Fruit fly (Drosophila melanogaster) whole organism, pupa: ENCODE data around the gene Cyp4c3.

ENCODE experiments used
- CG10348 ChIP-seq: fragments of 200-800 bp; sonication (Bioruptor generic); IDR thresholded peaks from 2 replicates; pipeline ENCODE4 v1.3.6; 2022; ENCODE audit warnings: missing biosample characterization, missing genetic modification characterization
- CG12605 ChIP-seq: fragments of 200-800 bp; sonication (Bioruptor generic); IDR thresholded peaks from 2 replicates; pipeline ENCODE4 v1.3.6; 2022; ENCODE audit warnings: missing biosample characterization, missing genetic modification characterization
- CG13204 ChIP-seq: fragments of 200-800 bp; sonication (Bioruptor generic); optimal IDR thresholded peaks from 2 replicates; lab custom pipeline; 2018; ENCODE audit warnings: missing biosample characterization, mild to moderate bottlenecking, missing genetic modification characterization, moderate library complexity
- CG14655 ChIP-seq: fragments of 200-800 bp; sonication (Bioruptor generic); optimal IDR thresholded peaks from 3 replicates; lab custom pipeline; 2017; ENCODE audit warnings: mild to moderate bottlenecking, missing biosample characterization, missing genetic modification reagents, missing genetic modification characterization
- CG15710 ChIP-seq: fragments of 200-800 bp; sonication (Bioruptor generic); optimal IDR thresholded peaks from 2 replicates; lab custom pipeline; 2018; ENCODE audit warnings: missing biosample characterization, mild to moderate bottlenecking, missing genetic modification characterization, moderate library complexity
- CG17806 ChIP-seq: fragments of 200-800 bp; sonication (Bioruptor generic); optimal IDR thresholded peaks from 2 replicates; lab custom pipeline; 2018; ENCODE audit warnings: missing biosample characterization, mild to moderate bottlenecking, missing genetic modification characterization, moderate library complexity
- CG32121 ChIP-seq: fragments of 200-800 bp; sonication (Bioruptor generic); IDR thresholded peaks from 2 replicates; pipeline ENCODE4 v1.3.6; 2022; ENCODE audit warnings: missing biosample characterization, missing genetic modification characterization
- CG34367 ChIP-seq: fragments of 200-800 bp; sonication (Bioruptor generic); optimal IDR thresholded peaks from 2 replicates; lab custom pipeline; 2018; ENCODE audit warnings: missing biosample characterization, mild to moderate bottlenecking, missing genetic modification characterization
- CG4496 ChIP-seq: fragments of 200-800 bp; sonication (Bioruptor generic); IDR thresholded peaks from 3 replicates; pipeline ENCODE4 v1.3.6; 2022; ENCODE audit warnings: missing biosample characterization, missing genetic modification characterization
- CG8159 ChIP-seq: fragments of 200-800 bp; sonication (Bioruptor generic); optimal IDR thresholded peaks from 3 replicates; lab custom pipeline; 2018; ENCODE audit warnings: missing biosample characterization, mild to moderate bottlenecking, missing genetic modification characterization, moderate library complexity
- CG8301 ChIP-seq: fragments of 200-800 bp; sonication (Bioruptor generic); optimal IDR thresholded peaks from 2 replicates; lab custom pipeline; 2018; ENCODE audit warnings: missing biosample characterization, mild to moderate bottlenecking, missing genetic modification characterization
- CG9948 ChIP-seq: fragments of 200-800 bp; sonication (Bioruptor generic); optimal IDR thresholded peaks from 2 replicates; lab custom pipeline; 2018; ENCODE audit warnings: missing biosample characterization, mild to moderate bottlenecking, missing genetic modification characterization, moderate library complexity
- D1 ChIP-seq: fragments of 200-800 bp; sonication (Bioruptor generic); optimal IDR thresholded peaks from 2 replicates; lab custom pipeline; 2018; ENCODE audit warnings: missing biosample characterization, mild to moderate bottlenecking, missing genetic modification characterization, moderate library complexity
- EcR ChIP-seq: fragments of 200-800 bp; sonication (Bioruptor generic); optimal IDR thresholded peaks from 3 replicates; lab custom pipeline; 2019; ENCODE audit warnings: missing biosample characterization, missing genetic modification characterization, mild to moderate bottlenecking, moderate library complexity, missing genetic modification reagents
- Ets98B ChIP-seq: fragments of 200-800 bp; sonication (Bioruptor generic); IDR thresholded peaks from 2 replicates; pipeline ENCODE4 v1.3.6; 2022; ENCODE audit warnings: missing biosample characterization, missing genetic modification characterization
- Pif1A ChIP-seq: fragments of 200-800 bp; sonication (Bioruptor generic); optimal IDR thresholded peaks from 3 replicates; lab custom pipeline; 2016; ENCODE audit warnings: missing biosample characterization, missing genetic modification characterization
- Pif1B ChIP-seq: fragments of 200-800 bp; sonication (Bioruptor generic); optimal IDR thresholded peaks from 3 replicates; lab custom pipeline; 2016; ENCODE audit warnings: missing biosample characterization, missing genetic modification characterization
- Snoo ChIP-seq: fragments of 200-800 bp; sonication (Bioruptor generic); optimal IDR thresholded peaks from 3 replicates; lab custom pipeline; 2017; ENCODE audit warnings: missing biosample characterization, mild to moderate bottlenecking, missing genetic modification characterization, inconsistent platforms
- fd96Ca ChIP-seq: fragments of 200-800 bp; sonication (Bioruptor generic); IDR thresholded peaks from 3 replicates; pipeline ENCODE4 v1.3.6; 2022; ENCODE audit warnings: missing biosample characterization, missing genetic modification characterization
- gl ChIP-seq: fragments of 200-800 bp; sonication (Bioruptor generic); optimal IDR thresholded peaks from 2 replicates; lab custom pipeline; 2018; ENCODE audit warnings: missing biosample characterization, mild to moderate bottlenecking, missing genetic modification characterization
- rn ChIP-seq: fragments of 200-800 bp; sonication (Bioruptor generic); IDR thresholded peaks from 2 replicates; pipeline ENCODE4 v1.3.6; 2022; ENCODE audit warnings: missing biosample characterization, missing genetic modification characterization

The Cyp4c3 gene

DNA sequence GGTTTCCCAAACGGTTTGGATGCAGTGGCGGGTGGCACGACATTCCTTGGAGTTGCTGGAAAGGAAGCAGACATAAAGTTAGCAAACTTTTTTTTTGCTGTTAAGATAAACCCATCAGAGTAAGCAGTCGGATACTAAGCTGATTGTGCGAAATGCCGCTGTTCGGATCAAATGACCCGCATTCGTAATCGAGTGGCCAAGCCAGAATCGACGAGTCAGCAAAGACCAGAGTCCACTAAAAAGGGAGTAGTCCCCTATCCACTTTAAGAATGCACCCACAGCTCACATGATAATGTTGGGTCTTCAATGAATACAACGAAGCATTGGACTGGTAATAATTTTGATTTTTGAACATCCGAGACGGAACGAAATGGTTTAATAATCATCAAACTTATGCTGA is 7.0 kb upstream of the Cyp4c3 start:
- no peak for TF ChIP-seq CG34367 (tag; lab: Kevin White, UChicago)
- no peak for TF ChIP-seq CG10348 (GFP tag; lab: Robert Waterston, UW)

DNA sequence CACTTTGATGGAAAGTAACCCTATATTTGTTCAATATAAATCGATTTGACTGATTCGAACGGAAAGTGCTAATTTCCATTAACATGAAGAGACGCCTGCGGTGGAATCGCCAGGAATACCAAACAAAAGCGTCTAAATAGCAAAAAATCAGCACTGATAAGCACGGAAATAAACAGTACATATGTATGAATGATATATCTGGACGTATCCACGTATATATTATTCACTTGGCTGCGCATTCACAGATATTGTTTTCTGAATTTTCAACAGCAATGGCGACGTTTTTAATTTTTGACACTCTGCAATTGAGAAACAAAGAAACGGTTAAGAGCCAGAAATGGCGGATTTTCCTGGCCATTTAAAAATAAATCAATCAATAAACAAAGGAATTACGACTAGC is 6.5 kb upstream of the Cyp4c3 start:
- TF ChIP-seq CG4496 (GFP tag; lab: Robert Waterston, UW) (no peak), D1 (tag; lab: Kevin White, UChicago) (no peak), Pif1B (GFP tag; lab: Kevin White, UChicago) (no peak), CG17806 (tag; lab: Kevin White, UChicago) (no peak), CG12605 (GFP tag; lab: Robert Waterston, UW) (no peak), CG9948 (no peak), CG8301 (no peak), Snoo (tag; lab: Kevin White, UChicago) (no peak), CG32121 (GFP tag; lab: Robert Waterston, UW) (no peak), gl (tag; lab: Kevin White, UChicago) (no peak), CG13204 (GFP tag; lab: Kevin White, UChicago) (no peak), CG10348 (GFP tag; lab: Robert Waterston, UW) (no peak), rn (GFP tag; lab: Robert Waterston, UW) (no peak), CG8159 (tag; lab: Kevin White, UChicago) (no peak), fd96Ca (GFP tag; lab: Robert Waterston, UW) (no peak), Pif1A (no peak), EcR (GFP tag; lab: Kevin White, UChicago) (no peak)
- TF ChIP-seq, all 21 proteins: peak for 0

DNA sequence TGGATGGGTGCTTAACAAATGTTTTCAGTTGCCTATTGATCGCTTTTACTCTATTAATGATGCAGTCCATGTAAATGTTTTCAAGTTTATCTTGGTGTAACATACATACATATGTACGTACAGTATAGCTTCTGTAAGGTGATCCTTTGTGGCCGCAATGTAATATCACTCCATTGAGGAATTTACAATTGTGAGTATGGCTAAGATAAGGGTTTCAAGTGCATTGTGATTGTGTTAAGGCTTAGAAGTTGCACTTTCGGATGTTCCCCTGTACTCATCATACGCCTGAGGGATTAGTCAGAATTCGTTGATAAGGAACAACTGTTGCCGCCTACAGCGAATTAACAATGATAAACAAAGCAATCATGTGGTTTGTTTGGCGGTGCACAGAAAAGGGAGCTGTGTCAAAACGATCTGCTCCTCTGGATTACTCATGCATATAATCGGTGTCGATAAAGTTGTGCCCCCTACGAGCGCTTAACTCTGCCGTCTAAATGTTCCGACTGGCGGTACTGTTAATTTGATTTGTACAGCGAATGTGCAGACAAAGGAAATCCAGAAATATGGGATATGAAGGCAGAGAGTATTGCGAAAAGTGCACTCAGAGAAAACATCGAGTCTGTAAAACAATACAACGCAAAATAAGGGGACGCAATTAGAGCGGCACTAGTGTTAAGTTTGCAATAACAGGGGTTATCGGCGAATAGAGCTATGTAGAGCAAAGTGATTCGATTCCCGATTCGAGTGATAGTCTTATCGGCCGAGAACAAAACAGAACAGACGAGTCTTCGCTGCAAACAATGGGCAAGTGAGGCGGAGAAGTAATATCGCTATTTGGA is 5.9 kb upstream of the Cyp4c3 start:
- TF ChIP-seq CG32121 (GFP tag; lab: Robert Waterston, UW), result peak; percentile 84
- peak; percentile 44 for TF ChIP-seq gl (tag; lab: Kevin White, UChicago)
- TF ChIP-seq CG8159 (tag; lab: Kevin White, UChicago), result peak; percentile 67
- no peak for TF ChIP-seq EcR (GFP tag; lab: Kevin White, UChicago)
- peak; percentile 92 for TF ChIP-seq fd96Ca (GFP tag; lab: Robert Waterston, UW)
- TF ChIP-seq CG4496 (GFP tag; lab: Robert Waterston, UW), result peak; percentile 93
- TF ChIP-seq CG15710, result peak; percentile 78
- TF ChIP-seq rn (GFP tag; lab: Robert Waterston, UW), result peak; percentile 62
- peak; percentile 79 for TF ChIP-seq Pif1B (GFP tag; lab: Kevin White, UChicago)
- peak; percentile 83 for TF ChIP-seq Snoo (tag; lab: Kevin White, UChicago)
- TF ChIP-seq CG14655 (GFP tag; lab: Kevin White, UChicago), result peak; percentile 77
- TF ChIP-seq CG9948, result peak; percentile 64
- peak; percentile 70 for TF ChIP-seq CG34367 (tag; lab: Kevin White, UChicago)
- peak; percentile 77 for TF ChIP-seq Pif1A
- peak; percentile 90 for TF ChIP-seq Ets98B (GFP tag; lab: Robert Waterston, UW)
- TF ChIP-seq CG12605 (GFP tag; lab: Robert Waterston, UW), result peak; percentile 53; the same call in 1 of the 2 replicates
- TF ChIP-seq CG8301, result peak; percentile 71
- peak; percentile 71 for TF ChIP-seq CG17806 (tag; lab: Kevin White, UChicago)
- no peak for TF ChIP-seq D1 (tag; lab: Kevin White, UChicago)
- TF ChIP-seq CG13204 (GFP tag; lab: Kevin White, UChicago), result no peak
- TF ChIP-seq CG10348 (GFP tag; lab: Robert Waterston, UW), result peak; percentile 41; the same call in 1 of the 2 replicates

DNA sequence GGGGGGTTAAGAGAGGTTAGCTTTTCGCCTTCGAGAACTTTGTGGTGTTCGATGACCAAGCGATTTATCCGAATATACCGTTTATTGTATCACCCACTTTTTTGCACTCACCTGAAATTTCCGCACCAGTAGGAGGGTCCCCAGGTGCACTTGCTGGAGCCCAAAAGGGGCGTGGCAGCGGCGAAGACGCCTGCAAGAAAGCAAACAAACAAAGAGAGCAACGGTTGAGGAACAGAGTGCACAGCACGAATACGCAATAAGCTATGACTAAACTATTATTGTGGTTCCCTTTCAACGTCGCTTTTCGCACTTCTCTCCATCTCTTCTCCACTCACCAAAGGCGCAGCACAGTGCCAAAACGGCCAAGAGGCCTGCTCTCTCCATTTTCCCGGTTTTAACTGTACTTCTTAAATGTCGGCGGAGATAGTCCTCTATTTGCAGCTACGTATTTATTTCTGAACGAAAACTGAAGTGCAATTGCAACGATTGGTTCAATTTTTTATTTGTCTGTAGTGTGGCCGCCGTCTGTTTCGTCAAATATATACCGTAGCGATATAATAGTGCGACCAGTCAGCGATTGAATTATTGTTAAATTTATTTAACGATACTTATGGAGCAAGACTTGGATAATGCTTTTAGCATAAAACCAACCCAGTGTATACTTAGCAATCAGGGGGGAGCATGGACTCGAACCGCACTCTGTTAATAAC is 5.1 kb upstream of the Cyp4c3 start, which contains the start of gene Sap-r:
Gene Sap-r, minus strand, starts transcription at position 513 of the 710 bp plus-strand sequence.
- TF ChIP-seq rn (GFP tag; lab: Robert Waterston, UW) (no peak), CG9948 (no peak), gl (tag; lab: Kevin White, UChicago) (no peak), CG8159 (tag; lab: Kevin White, UChicago) (no peak), EcR (GFP tag; lab: Kevin White, UChicago) (no peak), CG10348 (GFP tag; lab: Robert Waterston, UW) (no peak), CG13204 (GFP tag; lab: Kevin White, UChicago) (no peak), CG17806 (tag; lab: Kevin White, UChicago) (no peak), D1 (tag; lab: Kevin White, UChicago) (no peak), fd96Ca (GFP tag; lab: Robert Waterston, UW) (no peak), Snoo (tag; lab: Kevin White, UChicago) (no peak), Pif1A (no peak)

DNA sequence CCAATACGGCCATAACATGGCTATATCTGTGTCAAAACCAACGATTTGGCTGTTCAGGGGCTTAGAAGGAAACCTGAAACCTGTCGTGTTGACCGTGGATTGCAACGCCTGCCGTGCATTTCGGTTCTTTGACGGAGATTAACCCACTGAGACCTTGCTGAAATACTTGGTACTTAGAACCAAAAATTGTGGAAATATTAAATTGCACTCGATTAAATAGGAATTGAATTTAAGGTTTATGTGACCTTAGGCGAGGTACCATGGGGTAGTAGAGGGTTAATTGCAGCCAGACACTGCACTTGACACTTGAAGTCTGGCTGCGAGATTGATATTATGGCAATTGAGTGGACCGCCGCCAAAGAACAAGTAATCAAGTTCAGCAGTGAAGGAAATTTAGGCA is 3.8 kb upstream of the Cyp4c3 start:
- TF ChIP-seq CG13204 (GFP tag; lab: Kevin White, UChicago), result no peak
- TF ChIP-seq gl (tag; lab: Kevin White, UChicago), result no peak
- peak; percentile 63 for TF ChIP-seq CG8301
- peak; percentile 39; the same call in 1 of the 2 replicates for TF ChIP-seq CG10348 (GFP tag; lab: Robert Waterston, UW)
- peak; percentile 21 for TF ChIP-seq CG17806 (tag; lab: Kevin White, UChicago)
- peak; percentile 36 for TF ChIP-seq Pif1A
- no peak for TF ChIP-seq D1 (tag; lab: Kevin White, UChicago)
- TF ChIP-seq CG34367 (tag; lab: Kevin White, UChicago), result no peak
- TF ChIP-seq Ets98B (GFP tag; lab: Robert Waterston, UW), result peak; percentile 65
- TF ChIP-seq CG14655 (GFP tag; lab: Kevin White, UChicago), result peak; percentile 55
- peak; percentile 49; the same call in 1 of the 2 replicates for TF ChIP-seq CG32121 (GFP tag; lab: Robert Waterston, UW)
- TF ChIP-seq fd96Ca (GFP tag; lab: Robert Waterston, UW), result peak; percentile 84
- peak; percentile 87 for TF ChIP-seq CG4496 (GFP tag; lab: Robert Waterston, UW)
